Fruit fly (Drosophila melanogaster) whole organism, adult: ENCODE data around the gene CG10336.
A peak's percentile ranks its signal among the peaks of the same experiment; 100 is the strongest.

ENCODE experiments used
- CG11617 ChIP-seq: fragments of 200-800 bp; sonication (Bioruptor generic); optimal IDR thresholded peaks from 2 replicates; lab custom pipeline; 2017; ENCODE audit warnings: mild to moderate bottlenecking, missing biosample characterization, missing genetic modification reagents, missing genetic modification characterization
- CG12768 ChIP-seq: fragments of 200-800 bp; sonication (Bioruptor generic); optimal IDR thresholded peaks from 2 replicates; lab custom pipeline; 2017; ENCODE audit warnings: missing biosample characterization, missing genetic modification characterization, mild to moderate bottlenecking, moderate library complexity, missing genetic modification reagents
- CG14711 ChIP-seq: fragments of 200-800 bp; sonication (Bioruptor generic); optimal IDR thresholded peaks from 2 replicates; lab custom pipeline; 2018; ENCODE audit warnings: missing biosample characterization, mild to moderate bottlenecking, missing genetic modification characterization, moderate library complexity
- CG1620 ChIP-seq: fragments of 200-800 bp; sonication (Bioruptor generic); optimal IDR thresholded peaks from 2 replicates; lab custom pipeline; 2016; ENCODE audit warnings: missing biosample characterization, missing genetic modification characterization
- CG33017 ChIP-seq: fragments of 200-800 bp; sonication (Bioruptor generic); optimal IDR thresholded peaks from 2 replicates; lab custom pipeline; 2018; ENCODE audit warnings: missing biosample characterization, mild to moderate bottlenecking, missing genetic modification characterization, moderate library complexity
- CG5204 ChIP-seq: fragments of 200-800 bp; sonication (Bioruptor generic); optimal IDR thresholded peaks from 2 replicates; lab custom pipeline; 2016; ENCODE audit warnings: missing biosample characterization, missing genetic modification characterization
- CG7045 ChIP-seq: fragments of 200-800 bp; sonication (Bioruptor generic); optimal IDR thresholded peaks from 2 replicates; lab custom pipeline; 2017; ENCODE audit warnings: missing biosample characterization, mild to moderate bottlenecking, missing genetic modification characterization
- CG7101 ChIP-seq: fragments of 200-800 bp; sonication (Bioruptor generic); optimal IDR thresholded peaks from 2 replicates; lab custom pipeline; 2018; ENCODE audit warnings: missing biosample characterization, mild to moderate bottlenecking, missing genetic modification characterization, moderate library complexity
- Clk ChIP-seq: fragments of 200-800 bp; sonication (Bioruptor generic); optimal IDR thresholded peaks from 2 replicates; lab custom pipeline; 2017; ENCODE audit warnings: missing biosample characterization, missing genetic modification characterization
- Crg-1 ChIP-seq: fragments of 200-800 bp; sonication (Bioruptor generic); optimal IDR thresholded peaks from 2 replicates; lab custom pipeline; 2016; ENCODE audit warnings: missing biosample characterization, missing genetic modification characterization
- Hr96 ChIP-seq: fragments of 200-800 bp; sonication (Bioruptor generic); optimal IDR thresholded peaks from 2 replicates; lab custom pipeline; 2016; ENCODE audit warnings: missing biosample characterization, missing genetic modification characterization
- Mnt ChIP-seq: fragments of 200-800 bp; sonication (Bioruptor generic); optimal IDR thresholded peaks from 2 replicates; lab custom pipeline; 2016; ENCODE audit warnings: missing biosample characterization, mild to moderate bottlenecking, missing genetic modification characterization
- bab1 ChIP-seq: fragments of 200-800 bp; sonication (Bioruptor generic); optimal IDR thresholded peaks from 3 replicates; lab custom pipeline; 2019; ENCODE audit warnings: missing biosample characterization, mild to moderate bottlenecking, missing genetic modification characterization, moderate library complexity
- cic ChIP-seq: fragments of 200-800 bp; sonication (Bioruptor generic); optimal IDR thresholded peaks from 2 replicates; lab custom pipeline; 2017; ENCODE audit warnings: missing biosample characterization, mild to moderate bottlenecking, missing genetic modification characterization, moderate library complexity
- cnc ChIP-seq, 2 experiments: fragments of >200 bp; optimal IDR thresholded peaks; 2 replicates each; lab custom pipeline; 2017
- kay ChIP-seq: fragments of 200-800 bp; sonication (Bioruptor generic); peaks from one replicate; lab custom pipeline; 2016; ENCODE audit warnings: missing biosample characterization, missing genetic modification characterization, borderline replicate concordance
- ovo ChIP-seq: fragments of 200-800 bp; sonication (Bioruptor generic); optimal IDR thresholded peaks from 2 replicates; lab custom pipeline; 2016; ENCODE audit warnings: missing biosample characterization, missing genetic modification characterization
- pad ChIP-seq: fragments of 200-800 bp; sonication (Bioruptor generic); optimal IDR thresholded peaks from 3 replicates; lab custom pipeline; 2017; ENCODE audit warnings: missing biosample characterization, missing genetic modification characterization, mild to moderate bottlenecking, moderate library complexity, missing genetic modification reagents
- tj ChIP-seq: fragments of 200-800 bp; sonication (Bioruptor generic); optimal IDR thresholded peaks from 3 replicates; lab custom pipeline; 2017; ENCODE audit warnings: missing biosample characterization, mild to moderate bottlenecking, missing genetic modification characterization, moderate library complexity
- toe ChIP-seq: fragments of 200-800 bp; sonication (Bioruptor generic); optimal IDR thresholded peaks from 2 replicates; lab custom pipeline; 2016; ENCODE audit warnings: missing biosample characterization, missing genetic modification characterization

The CG10336 gene

DNA sequence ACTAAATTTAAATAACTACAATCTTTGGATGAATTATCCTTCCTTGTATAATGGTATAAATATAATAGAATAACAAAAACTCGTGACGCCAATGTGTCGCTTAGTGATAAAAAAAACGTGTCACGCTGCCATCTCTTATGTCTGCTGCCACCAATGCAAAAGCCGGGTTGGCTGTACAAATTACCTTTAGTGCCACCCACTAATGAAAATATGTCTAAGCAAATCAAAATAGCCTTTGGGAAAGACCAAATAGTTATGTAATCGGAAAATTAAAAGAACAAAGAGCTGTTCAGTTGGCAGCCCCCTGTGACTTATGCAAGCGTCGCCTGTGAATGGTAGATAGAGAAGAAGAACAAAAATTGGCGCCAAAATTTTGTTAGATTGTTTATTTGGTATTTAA is at the start of gene CG10336:
TSS of gene CG10336 (plus strand) at position 153 of the 400 bp plus-strand sequence.
- TF ChIP-seq cic (no peak), CG12768 (no peak), Crg-1 (GFP tag; lab: Kevin White, UChicago) (no peak), ovo (no peak), CG14711 (tag; lab: Kevin White, UChicago) (peak; percentile 36), pad (GFP tag; lab: Kevin White, UChicago) (no peak), cnc (optimal IDR thresholded peaks at IDR 0.05; lab: Kevin White, UChicago) (no peak), Hr96 (GFP tag; lab: Kevin White, UChicago) (no peak), toe (GFP tag; lab: Kevin White, UChicago) (no peak), CG1620 (GFP tag; lab: Kevin White, UChicago) (no peak), CG5204 (no peak), CG11617 (GFP tag; lab: Kevin White, UChicago) (no peak), CG33017 (tag; lab: Kevin White, UChicago) (no peak), Mnt (peak; percentile 50), kay (GFP tag; lab: Kevin White, UChicago) (peak; percentile 84), tj (GFP tag; lab: Kevin White, UChicago) (no peak), Clk (GFP tag; lab: Kevin White, UChicago) (no peak), CG7045 (GFP tag; lab: Kevin White, UChicago) (no peak), bab1 (GFP tag; lab: Kevin White, UChicago) (no peak), CG7101 (tag; lab: Kevin White, UChicago) (no peak)

- no peak for TF ChIP-seq cic
- peak; percentile 6 for TF ChIP-seq tj (GFP tag; lab: Kevin White, UChicago)
Measured at dm6 chr2L:18641087-18641486, 48.2 kb upstream of the CG10336 start.

DNA sequence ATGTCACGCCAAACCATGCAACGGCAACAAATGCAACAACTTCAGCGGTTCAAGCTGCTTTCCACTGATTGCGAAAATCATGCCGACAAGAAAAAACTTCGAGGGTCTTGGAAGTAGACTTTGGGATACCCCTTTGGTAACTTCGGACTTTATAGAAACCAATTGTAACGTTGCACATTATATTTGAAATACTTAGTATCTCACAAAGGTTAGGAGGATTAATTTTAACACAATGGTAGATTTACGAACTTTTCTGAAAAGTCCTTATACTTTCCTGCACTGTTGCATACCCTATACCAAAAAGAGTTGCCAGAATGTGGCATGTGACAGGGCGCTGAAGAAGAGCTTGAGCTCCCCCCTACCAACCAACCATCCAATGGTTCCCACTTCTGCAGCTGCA is 43.9 kb upstream of the CG10336 start:
- no peak for TF ChIP-seq ovo
- TF ChIP-seq Clk (GFP tag; lab: Kevin White, UChicago) = no peak
- no peak for TF ChIP-seq CG11617 (GFP tag; lab: Kevin White, UChicago)
- TF ChIP-seq pad (GFP tag; lab: Kevin White, UChicago) = no peak
- TF ChIP-seq CG5204 = no peak
- no peak for TF ChIP-seq tj (GFP tag; lab: Kevin White, UChicago)
- TF ChIP-seq CG7045 (GFP tag; lab: Kevin White, UChicago) = no peak
- TF ChIP-seq CG7101 (tag; lab: Kevin White, UChicago) = no peak
- no peak for TF ChIP-seq CG1620 (GFP tag; lab: Kevin White, UChicago)
- TF ChIP-seq Mnt = no peak
- no peak for TF ChIP-seq Hr96 (GFP tag; lab: Kevin White, UChicago)

DNA sequence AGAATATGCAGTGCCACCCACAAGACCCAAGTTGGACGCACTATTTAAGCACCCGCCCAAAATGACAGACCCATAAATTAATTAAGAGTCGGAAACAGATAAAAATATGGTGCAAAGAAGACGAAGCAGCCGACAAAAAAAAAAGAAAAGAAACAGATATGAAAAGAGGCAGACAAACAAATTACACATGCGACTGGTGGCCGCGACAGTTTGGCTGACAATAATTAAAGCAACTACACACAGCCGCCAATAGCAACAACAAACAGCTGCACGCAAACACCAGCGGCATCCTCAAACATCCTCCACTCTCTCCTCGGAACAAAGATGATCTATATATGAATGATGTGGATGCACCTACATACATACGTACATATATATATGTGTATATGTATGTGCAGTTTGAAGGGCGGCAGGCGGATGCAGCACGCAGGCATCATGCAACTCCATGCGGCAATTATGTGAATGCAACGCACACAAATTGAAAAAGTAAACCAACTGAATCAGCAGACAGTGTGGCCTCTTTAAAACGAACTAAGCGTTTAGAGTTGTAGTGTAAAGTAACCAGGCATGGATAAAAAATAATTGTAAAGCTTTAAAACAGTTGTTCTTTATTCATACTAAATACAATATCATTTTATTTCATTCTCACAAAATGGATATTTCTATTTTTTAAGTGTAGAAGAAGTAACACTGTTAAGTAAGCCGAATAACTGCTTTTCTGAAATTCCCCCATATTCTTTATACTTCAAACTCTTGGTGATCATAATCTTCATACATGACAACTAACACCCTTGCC is 41.3 kb upstream of the CG10336 start:
- TF ChIP-seq cnc (optimal IDR thresholded peaks at IDR 0.05; lab: Kevin White, UChicago) = no peak
- TF ChIP-seq pad (GFP tag; lab: Kevin White, UChicago) = no peak
- no peak for TF ChIP-seq CG14711 (tag; lab: Kevin White, UChicago)
- no peak for TF ChIP-seq CG12768
- no peak for TF ChIP-seq Hr96 (GFP tag; lab: Kevin White, UChicago)
- no peak for TF ChIP-seq CG33017 (tag; lab: Kevin White, UChicago)
- TF ChIP-seq kay (GFP tag; lab: Kevin White, UChicago) = peak; percentile 20
- TF ChIP-seq CG1620 (GFP tag; lab: Kevin White, UChicago) = no peak

dm6 chr2L:18652663-18653327 is 36.5 kb upstream of the CG10336 start, which contains the start of gene Cyp310a1:
Gene Cyp310a1, minus strand, starts transcription at chr2L:18653010.
- TF ChIP-seq CG12768 (no peak), toe (GFP tag; lab: Kevin White, UChicago) (no peak), pad (GFP tag; lab: Kevin White, UChicago) (no peak), ovo (no peak), CG7101 (tag; lab: Kevin White, UChicago) (no peak), cnc (optimal IDR thresholded peaks at IDR 0.05; lab: Kevin White, UChicago) (no peak), Mnt (no peak), kay (GFP tag; lab: Kevin White, UChicago) (no peak), CG14711 (tag; lab: Kevin White, UChicago) (no peak), CG33017 (tag; lab: Kevin White, UChicago) (no peak), Hr96 (GFP tag; lab: Kevin White, UChicago) (no peak), tj (GFP tag; lab: Kevin White, UChicago) (no peak), CG1620 (GFP tag; lab: Kevin White, UChicago) (no peak), CG7045 (GFP tag; lab: Kevin White, UChicago) (no peak), bab1 (GFP tag; lab: Kevin White, UChicago) (no peak), Clk (GFP tag; lab: Kevin White, UChicago) (no peak), cic (no peak), CG5204 (no peak), Crg-1 (GFP tag; lab: Kevin White, UChicago) (no peak)

- TF ChIP-seq CG14711 (tag; lab: Kevin White, UChicago) (peak; percentile 23), pad (GFP tag; lab: Kevin White, UChicago) (no peak), Hr96 (GFP tag; lab: Kevin White, UChicago) (no peak)
Measured at dm6 chr2L:18653328-18653675, 36.0 kb upstream of the CG10336 start.
